Fruit fly (Drosophila melanogaster): ENCODE results near the gene knk.

DNA sequence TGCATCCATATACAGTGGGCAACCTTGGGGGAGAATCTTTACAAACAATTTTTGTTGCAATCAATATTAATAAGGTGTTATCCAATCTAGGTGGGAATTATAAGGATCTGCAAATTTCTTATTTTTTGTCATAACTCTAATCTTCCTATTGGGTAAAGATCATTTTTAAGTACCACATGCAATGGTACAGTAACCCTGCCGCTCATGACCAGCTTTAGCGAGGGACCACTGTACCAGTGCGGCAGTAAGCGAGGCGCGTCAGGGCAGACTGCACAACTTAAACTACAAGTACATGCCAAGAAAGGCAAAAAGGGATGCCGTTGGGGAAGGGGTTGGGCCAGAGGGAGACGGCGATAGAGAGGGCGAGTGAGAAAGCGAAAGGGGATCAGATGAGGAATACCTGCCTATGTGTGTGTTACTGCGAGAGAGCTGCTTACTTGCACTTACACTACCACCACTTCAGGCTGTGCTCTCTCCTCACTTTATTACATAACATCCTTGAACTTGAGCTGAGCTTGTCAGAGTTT, 42.9 kb downstream of the knk start:
- peak; percentile 66 for TF ChIP-seq CG14655 (GFP tag; optimal IDR thresholded peaks at IDR 0.05)
- peak; percentile 73 for TF ChIP-seq Pif1B (GFP tag; optimal IDR thresholded peaks at IDR 0.05)
- peak; percentile 78 for TF ChIP-seq CG13204 (GFP tag; optimal IDR thresholded peaks at IDR 0.05)
- TF ChIP-seq CG9948 (tag; optimal IDR thresholded peaks at IDR 0.05): peak; percentile 94
- peak; percentile 93 for TF ChIP-seq CG15710 (tag; optimal IDR thresholded peaks at IDR 0.05)
- TF ChIP-seq Ets98B (GFP tag; IDR thresholded peaks at IDR 0.05): peak; percentile 31; the same call in 1 of the 2 replicates
- TF ChIP-seq Pif1A (GFP tag; optimal IDR thresholded peaks at IDR 0.05): peak; percentile 79
- TF ChIP-seq rn (GFP tag; IDR thresholded peaks at IDR 0.05): peak; percentile 37; the same call in 1 of the 2 replicates
- TF ChIP-seq CG8159 (tag; optimal IDR thresholded peaks at IDR 0.05): peak; percentile 94
- TF ChIP-seq CG34367 (tag; optimal IDR thresholded peaks at IDR 0.05): peak; percentile 90

All from whole organism, pupa.